Fruit fly (Drosophila melanogaster): ENCODE results near the gene MME1.

The MME1 gene

dm6 chr2L:7065687-7066086 is 38.4 kb downstream of the MME1 start, which contains the start of gene Nuf2 (continued):
- TF ChIP-seq ftz-f1 (GFP tag; optimal IDR thresholded peaks at IDR 0.05) = no peak
- no peak for TF ChIP-seq ap (GFP tag; IDR thresholded peaks at IDR 0.05)
- TF ChIP-seq sob (GFP tag; IDR thresholded peaks at IDR 0.05) = no peak
- no peak for TF ChIP-seq Dfd (GFP tag; optimal IDR thresholded peaks at IDR 0.05)
- TF ChIP-seq Atf6 (GFP tag; IDR thresholded peaks at IDR 0.05) = no peak
- TF ChIP-seq az2 (GFP tag; optimal IDR thresholded peaks at IDR 0.05) = no peak
- peak; percentile 46 for TF ChIP-seq nmo (GFP tag; optimal IDR thresholded peaks at IDR 0.05)
- no peak for TF ChIP-seq Lim3 (GFP tag; IDR thresholded peaks at IDR 0.05)
- no peak for TF ChIP-seq salm (tag; optimal IDR thresholded peaks at IDR 0.05)
- TF ChIP-seq CG18476 (GFP tag; optimal IDR thresholded peaks at IDR 0.05) = no peak
- no peak for TF ChIP-seq lbe (GFP tag; optimal IDR thresholded peaks at IDR 0.05)
- TF ChIP-seq Fer3 (tag; optimal IDR thresholded peaks at IDR 0.05) = no peak
- no peak for TF ChIP-seq corto (GFP tag; optimal IDR thresholded peaks at IDR 0.05)
- no peak for TF ChIP-seq psq (GFP tag; optimal IDR thresholded peaks at IDR 0.05)
- no peak for TF ChIP-seq kni (GFP tag; optimal IDR thresholded peaks at IDR 0.05)
- no peak for TF ChIP-seq CG9727 (GFP tag; optimal IDR thresholded peaks at IDR 0.05)
- peak; percentile 49 for TF ChIP-seq CG17802 (tag; optimal IDR thresholded peaks at IDR 0.05)
- no peak for TF ChIP-seq CG3065 (GFP tag; optimal IDR thresholded peaks at IDR 0.05)
- no peak for TF ChIP-seq da (GFP tag; optimal IDR thresholded peaks at IDR 0.05)
- no peak for TF ChIP-seq NC2β (GFP tag; optimal IDR thresholded peaks at IDR 0.05)
- TF ChIP-seq CG13287 (GFP tag; IDR thresholded peaks at IDR 0.05; ENCODE audit: partially characterized antibody) = no peak; the same call in 1 of the 2 replicates
- no peak for TF ChIP-seq Rfx (GFP tag; IDR thresholded peaks at IDR 0.05)
- TF ChIP-seq Mad (GFP tag; optimal IDR thresholded peaks at IDR 0.05) = no peak
- TF ChIP-seq Mes4 (GFP tag; optimal IDR thresholded peaks at IDR 0.05) = no peak
- TF ChIP-seq klu (GFP tag; IDR thresholded peaks at IDR 0.05) = no peak
- no peak for TF ChIP-seq Sox102F (GFP tag; optimal IDR thresholded peaks at IDR 0.05)
- no peak for TF ChIP-seq CG12071 (GFP tag; optimal IDR thresholded peaks at IDR 0.05)
- no peak for TF ChIP-seq CrebB (tag; optimal IDR thresholded peaks at IDR 0.05)
- TF ChIP-seq abd-A (tag; optimal IDR thresholded peaks at IDR 0.05) = no peak
- TF ChIP-seq Dref (GFP tag; IDR thresholded peaks at IDR 0.05) = no peak
- TF ChIP-seq CG31441 (GFP tag; IDR thresholded peaks at IDR 0.05) = no peak
- TF ChIP-seq lov (optimal IDR thresholded peaks at IDR 0.05) = no peak
- TF ChIP-seq lov (GFP tag; IDR thresholded peaks at IDR 0.05) = no peak
- TF ChIP-seq CHES-1-like (GFP tag; optimal IDR thresholded peaks at IDR 0.05) = no peak
- TF ChIP-seq CG7839 (tag; optimal IDR thresholded peaks at IDR 0.05) = no peak
- no peak for TF ChIP-seq Vsx1 (GFP tag; optimal IDR thresholded peaks at IDR 0.05)
- no peak for TF ChIP-seq CG10209 (GFP tag; optimal IDR thresholded peaks at IDR 0.05)
- TF ChIP-seq CG17328 (GFP tag; IDR thresholded peaks at IDR 0.05) = no peak
- TF ChIP-seq pb (GFP tag; optimal IDR thresholded peaks at IDR 0.05) = no peak
- TF ChIP-seq peb (GFP tag; IDR thresholded peaks at IDR 0.05) = no peak
- TF ChIP-seq chm (GFP tag; IDR thresholded peaks at IDR 0.05) = no peak
- TF ChIP-seq CG10267 (tag; optimal IDR thresholded peaks at IDR 0.05) = peak; percentile 15
- no peak for TF ChIP-seq CG14441 (GFP tag; IDR thresholded peaks at IDR 0.05)
- TF ChIP-seq ems (GFP tag; optimal IDR thresholded peaks at IDR 0.05) = no peak
- no peak for TF ChIP-seq nau (GFP tag; optimal IDR thresholded peaks at IDR 0.05)
- TF ChIP-seq CG8478 (optimal IDR thresholded peaks at IDR 0.05) = no peak
- no peak for TF ChIP-seq sqz (GFP tag; optimal IDR thresholded peaks at IDR 0.05)
- TF ChIP-seq CG11560 (tag; IDR thresholded peaks at IDR 0.05) = no peak
- no peak for TF ChIP-seq Nf-YB (GFP tag; optimal IDR thresholded peaks at IDR 0.05)
- TF ChIP-seq usp (GFP tag; optimal IDR thresholded peaks at IDR 0.05) = no peak
- TF ChIP-seq CG17612 (GFP tag; IDR thresholded peaks at IDR 0.05) = no peak
- TF ChIP-seq sens (GFP tag) = peak; percentile 47
- no peak for TF ChIP-seq CG8388 (GFP tag; optimal IDR thresholded peaks at IDR 0.05)
- TF ChIP-seq bab2 (GFP tag; optimal IDR thresholded peaks at IDR 0.05) = no peak
